Worm (Caenorhabditis elegans): ENCODE data around the gene fbxa-105.

The fbxa-105 gene

DNA sequence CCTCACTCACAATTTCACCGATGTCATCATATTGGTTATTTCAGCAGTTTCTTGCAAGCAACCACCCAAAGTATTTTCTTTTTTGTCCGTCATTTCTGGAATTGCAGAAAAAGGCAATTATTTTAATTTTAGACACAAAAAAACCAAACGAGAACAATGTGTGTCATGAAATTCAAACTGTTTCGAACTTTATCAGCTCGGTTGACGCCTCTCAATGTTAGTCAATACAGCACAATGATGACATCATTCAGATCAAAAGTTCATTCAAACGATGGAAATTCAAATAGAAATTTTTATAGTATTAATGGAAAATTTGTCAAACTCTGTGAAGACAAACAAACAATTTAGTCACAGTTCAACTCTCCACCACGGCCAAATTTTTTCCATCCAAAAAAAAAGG lies at the start of gene fbxa-105:
Gene fbxa-105, minus strand, starts transcription at position 97 of the 400 bp plus-strand sequence.
- TF ChIP-seq lin-54 (GFP tag; optimal IDR thresholded peaks at IDR 0.05), result no peak
- TF ChIP-seq nhr-80 (tag; optimal IDR thresholded peaks at IDR 0.05), result peak; percentile 34

DNA sequence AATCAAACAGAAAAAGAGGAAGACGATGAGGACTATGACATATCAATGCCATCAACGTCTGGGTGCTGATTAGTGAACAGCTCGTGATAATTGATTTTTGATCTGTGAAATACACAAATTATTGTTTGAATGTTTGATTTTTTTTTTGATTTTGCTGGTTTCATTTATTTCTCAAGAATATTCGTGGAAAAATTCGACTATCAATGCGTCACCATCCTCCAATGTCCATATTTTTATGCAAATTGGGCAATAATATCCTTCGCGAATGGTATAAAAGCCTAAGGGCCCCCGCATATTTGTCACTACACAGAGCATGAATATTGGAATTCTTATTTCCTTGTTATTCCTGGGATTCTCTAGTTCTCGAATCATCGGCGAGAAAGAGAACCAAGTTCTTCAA lies 48.0 kb upstream of the fbxa-105 start, which contains the start of gene try-13:
Gene try-13, plus strand, starts transcription at position 301 of the 400 bp plus-strand sequence.
- TF ChIP-seq ceh-79 (tag; optimal IDR thresholded peaks at IDR 0.05), result no peak
- TF ChIP-seq sptf-2 (GFP tag; optimal IDR thresholded peaks at IDR 0.05), result no peak
- TF ChIP-seq F55B11.4 (tag; optimal IDR thresholded peaks at IDR 0.05; ENCODE audit: borderline replicate concordance, insufficient read depth), result no peak
- TF ChIP-seq tbp1 (GFP tag; optimal IDR thresholded peaks at IDR 0.05), result no peak
- TF ChIP-seq akir-1 (GFP tag; optimal IDR thresholded peaks at IDR 0.05), result no peak
- TF ChIP-seq madf-8 (GFP tag; conservative IDR thresholded peaks at IDR 0.05), result no peak
- TF ChIP-seq hmg-20 (GFP tag; IDR thresholded peaks at IDR 0.05), result no peak

DNA sequence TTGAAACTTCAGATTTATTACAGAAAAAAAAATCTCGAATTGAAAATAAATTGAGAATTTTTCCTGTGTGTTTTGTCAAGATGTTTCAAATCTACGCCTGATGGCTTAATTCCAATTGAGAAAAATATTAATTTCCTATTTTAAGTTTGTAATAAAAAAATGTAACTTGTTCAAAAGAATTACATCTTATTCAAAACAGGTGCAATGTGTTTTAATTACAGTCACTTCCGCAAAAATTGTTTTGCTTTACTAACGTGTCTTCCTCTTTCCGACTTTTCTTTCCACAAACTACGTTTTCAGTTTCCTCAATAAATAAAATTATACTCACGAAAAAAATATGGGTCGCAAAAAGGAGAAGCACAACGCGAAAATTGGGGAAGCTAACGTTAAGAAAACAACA lies 46.2 kb upstream of the fbxa-105 start, which contains the start of gene F25E5.16:
Gene F25E5.16, plus strand, starts transcription at position 301 of the 400 bp plus-strand sequence.
- no peak for TF ChIP-seq egl-18 (GFP tag; IDR thresholded peaks at IDR 0.05)
- TF ChIP-seq ets-4 (GFP tag; optimal IDR thresholded peaks at IDR 0.05), result no peak
- TF ChIP-seq Y53F4B.3 (GFP tag; IDR thresholded peaks at IDR 0.05), result no peak
- TF ChIP-seq egrh-3 (GFP tag; IDR thresholded peaks at IDR 0.05), result no peak
- no peak for TF ChIP-seq tlf-1 (GFP tag; optimal IDR thresholded peaks at IDR 0.05)
- no peak for TF ChIP-seq athp-1 (tag; optimal IDR thresholded peaks at IDR 0.05)
- no peak for TF ChIP-seq Y67H2A.10 (GFP tag; conservative IDR thresholded peaks at IDR 0.05)
- no peak for TF ChIP-seq snpc-4 (GFP tag; optimal IDR thresholded peaks at IDR 0.05)
- TF ChIP-seq snpc-4 (tag; optimal IDR thresholded peaks at IDR 0.05), result no peak
- no peak for TF ChIP-seq tbx-9 (tag; optimal IDR thresholded peaks at IDR 0.05; ENCODE audit: borderline replicate concordance)

DNA sequence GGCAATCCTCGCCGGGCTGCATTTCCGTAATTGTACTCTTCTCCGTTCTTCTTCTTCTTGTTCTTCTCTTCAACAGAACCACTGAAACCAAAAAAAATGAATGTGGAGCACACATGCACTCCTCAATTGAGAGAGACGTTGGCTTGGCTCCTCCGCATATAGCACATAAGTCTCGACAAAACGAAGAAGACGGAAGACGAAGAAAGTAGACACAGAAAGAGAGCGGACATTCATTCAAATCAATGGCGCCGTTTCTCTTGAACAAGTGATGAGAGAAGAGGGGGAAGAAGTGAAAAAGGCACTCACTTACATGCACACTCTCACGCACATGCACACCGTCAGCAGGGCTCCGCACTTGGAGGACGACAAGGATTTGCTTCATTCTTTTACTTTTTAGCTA lies 45.7 kb upstream of the fbxa-105 start, which contains the start of gene F25E5.9:
Gene F25E5.9, minus strand, starts transcription at position 382 of the 400 bp plus-strand sequence.
- TF ChIP-seq F10E7.11 (tag; optimal IDR thresholded peaks at IDR 0.05) (peak; percentile 63), F52B5.7 (tag; optimal IDR thresholded peaks at IDR 0.05) (peak; percentile 10), B0261.1 (tag; optimal IDR thresholded peaks at IDR 0.05) (no peak), somi-1 (GFP tag; optimal IDR thresholded peaks at IDR 0.05) (no peak), mcd-1 (GFP tag; IDR thresholded peaks at IDR 0.05) (peak; percentile 18; the same call in 1 of the 2 replicates), ztf-25 (GFP tag; IDR thresholded peaks at IDR 0.05) (no peak), atf-7 (tag; optimal IDR thresholded peaks at IDR 0.05) (no peak), T26A5.8 (tag; optimal IDR thresholded peaks at IDR 0.05) (no peak), F55B11.4 (tag; optimal IDR thresholded peaks at IDR 0.05; ENCODE audit: borderline replicate concordance, insufficient read depth) (no peak), K11D2.4 (GFP tag; IDR thresholded peaks at IDR 0.05) (0 out of 2 replicates have a peak, but pooled peaks have one; percentile 16), tbp1 (GFP tag; optimal IDR thresholded peaks at IDR 0.05) (no peak), let-526 (GFP tag; IDR thresholded peaks at IDR 0.05) (no peak), F22D6.2 (tag; optimal IDR thresholded peaks at IDR 0.05) (no peak), nfya-2 (GFP tag; IDR thresholded peaks at IDR 0.05) (no peak), Y67H2A.10 (GFP tag; conservative IDR thresholded peaks at IDR 0.05) (no peak)

DNA sequence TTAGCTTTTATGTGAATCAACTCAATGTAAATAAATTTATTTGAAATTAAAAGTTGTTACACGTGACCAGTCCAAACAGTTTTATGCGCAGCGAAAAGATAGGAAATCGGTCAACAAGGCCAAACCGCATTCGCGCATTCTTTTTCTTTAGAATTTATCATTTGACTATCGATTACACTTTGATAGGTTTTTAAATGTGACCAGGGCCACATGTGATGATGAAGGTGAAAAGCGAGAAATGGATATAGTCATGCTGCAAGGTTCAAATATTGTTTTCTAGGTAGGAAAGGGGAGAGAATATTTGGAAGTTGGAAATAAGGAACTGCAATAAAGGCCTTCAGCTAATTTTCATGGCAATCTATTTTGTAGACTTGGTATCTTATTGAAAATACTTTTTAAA lies 45.1 kb upstream of the fbxa-105 start:
- 0 out of 2 replicates have a peak, but pooled peaks have one; percentile 32 for TF ChIP-seq madf-6 (GFP tag; IDR thresholded peaks at IDR 0.05)
- TF ChIP-seq snpc-1.3 (tag; optimal IDR thresholded peaks at IDR 0.05; ENCODE audit: insufficient read depth), result no peak
- TF ChIP-seq madf-3 (GFP tag; IDR thresholded peaks at IDR 0.05), result 0 out of 2 replicates have a peak, but pooled peaks have one; percentile 24
- no peak for TF ChIP-seq pha-4 (tag; optimal IDR thresholded peaks at IDR 0.05)
- peak; percentile 9; the same call in 1 of the 2 replicates for TF ChIP-seq lin-26 (GFP tag; IDR thresholded peaks at IDR 0.05)
- no peak for TF ChIP-seq let-526 (GFP tag; IDR thresholded peaks at IDR 0.05)
- no peak for TF ChIP-seq ekl-4 (GFP tag; IDR thresholded peaks at IDR 0.05)
- no peak for TF ChIP-seq mcd-1 (GFP tag; IDR thresholded peaks at IDR 0.05)
- TF ChIP-seq cebp-1 (GFP tag; IDR thresholded peaks at IDR 0.05), result 0 out of 2 replicates have a peak, but pooled peaks have one; percentile 21
- no peak for TF ChIP-seq cebp-1 (tag; optimal IDR thresholded peaks at IDR 0.05)
- TF ChIP-seq zim-3 (tag; optimal IDR thresholded peaks at IDR 0.05), result no peak
- peak; percentile 19 for TF ChIP-seq die-1 (tag; optimal IDR thresholded peaks at IDR 0.05)
- TF ChIP-seq ceh-100 (GFP tag; IDR thresholded peaks at IDR 0.05), result no peak
- no peak for TF ChIP-seq lag-1 (GFP tag; IDR thresholded peaks at IDR 0.05)

Data from whole organism, young adult.